Worm (Caenorhabditis elegans): Measurements from ENCODE around the gene str-205.

DNA sequence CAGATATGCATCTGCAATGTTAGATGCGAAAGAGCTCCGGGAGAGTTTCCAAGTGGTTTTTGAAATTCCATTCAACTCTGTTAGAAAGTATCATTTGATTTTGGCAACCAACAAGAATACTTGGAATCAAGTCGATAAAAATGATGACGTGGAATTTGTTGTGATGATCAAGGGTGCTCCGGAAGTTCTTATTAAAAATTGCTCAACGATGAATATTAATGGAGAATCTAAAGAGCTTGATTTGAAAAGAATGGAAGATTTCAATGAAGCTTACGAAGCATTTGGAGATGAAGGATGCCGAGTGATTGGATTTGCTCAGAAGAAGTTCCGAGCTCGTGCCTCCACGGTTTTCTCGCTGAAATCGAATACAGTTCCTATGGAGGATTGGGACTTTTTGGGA, 7.6 kb upstream of the str-205 start:
- TF ChIP-seq skn-1 (tag; optimal IDR thresholded peaks at IDR 0.05) (no peak), ZK546.5 (tag; optimal IDR thresholded peaks at IDR 0.05) (no peak), nhr-12 (tag; optimal IDR thresholded peaks at IDR 0.05) (no peak), ceh-16 (tag; optimal IDR thresholded peaks at IDR 0.05) (no peak), ztf-11 (tag; optimal IDR thresholded peaks at IDR 0.05) (no peak), snpc-4 (tag; optimal IDR thresholded peaks at IDR 0.05) (no peak), sea-2 (GFP tag; optimal IDR thresholded peaks at IDR 0.05) (no peak), mdl-1 (tag; optimal IDR thresholded peaks at IDR 0.05) (no peak)

Measured in whole organism, L3 larva.